Worm (Caenorhabditis elegans) whole organism, L4 larva: Measurements from ENCODE around the gene H02F09.2.

ENCODE experiments used
- D1046.2 ChIP-seq: fragments of 200-800 bp; sonication (Bioruptor generic); IDR thresholded peaks from 2 replicates; pipeline ENCODE4 v1.3.6; 2022; ENCODE audit warnings: missing genetic modification characterization, missing compliant biosample characterization
- F26F4.8 ChIP-seq: fragments of 200-800 bp; sonication (Bioruptor generic); conservative IDR thresholded peaks from 2 replicates; pipeline ENCODE4 v1.3.6; 2022; ENCODE audit warnings: missing genetic modification characterization, missing compliant biosample characterization
- Y5F2A.4 ChIP-seq: fragments of 200-800 bp; sonication (Bioruptor generic); optimal IDR thresholded peaks from 2 replicates; lab custom pipeline; 2018; ENCODE audit warnings: mild to moderate bottlenecking, missing genetic modification characterization, missing compliant biosample characterization
- Y75B8A.6 ChIP-seq: fragments of 200-800 bp; sonication (Bioruptor generic); IDR thresholded peaks from 2 replicates; pipeline ENCODE4 v1.3.6; 2022; ENCODE audit warnings: missing genetic modification reagents, missing genetic modification characterization, missing compliant biosample characterization
- aha-1 ChIP-seq: fragments of 150-350 bp; peaks from one replicate; lab custom pipeline; 2014; ENCODE audit warnings: missing biosample characterization, missing genetic modification characterization
- attf-4 ChIP-seq: sonication (generic microtip); optimal IDR thresholded peaks from 3 replicates; lab custom pipeline; 2017; ENCODE audit warnings: missing biosample characterization, missing genetic modification characterization
- ceh-44 ChIP-seq: fragments of 200-800 bp; sonication (Bioruptor generic); IDR thresholded peaks from 2 replicates; pipeline ENCODE4 v1.3.6; 2022; ENCODE audit warnings: missing genetic modification reagents, missing genetic modification characterization, missing compliant biosample characterization
- ceh-62 ChIP-seq: sonication (generic microtip); optimal IDR thresholded peaks from 2 replicates; lab custom pipeline; 2017; ENCODE audit warnings: missing biosample characterization, missing genetic modification characterization
- ces-1 ChIP-seq: fragments of 150-350 bp; sonication (generic microtip); optimal IDR thresholded peaks from 4 replicates; lab custom pipeline; 2014; ENCODE audit warnings: missing biosample characterization, missing genetic modification reagents, missing genetic modification characterization
- ctbp-1 ChIP-seq: fragments of 200-800 bp; sonication (Bioruptor generic); IDR thresholded peaks from 2 replicates; pipeline ENCODE4 v1.3.6; 2022; ENCODE audit warnings: missing genetic modification reagents, missing genetic modification characterization, missing compliant biosample characterization
- dmd-6 ChIP-seq: fragments of 200-800 bp; sonication (Bioruptor generic); IDR thresholded peaks from 2 replicates; pipeline ENCODE4 v1.3.6; 2022; ENCODE audit warnings: missing genetic modification reagents, missing genetic modification characterization, missing compliant biosample characterization
- dmd-8 ChIP-seq: fragments of 200-800 bp; sonication (Bioruptor generic); IDR thresholded peaks from 2 replicates; pipeline ENCODE4 v1.3.6; 2022; ENCODE audit warnings: missing genetic modification characterization, missing compliant biosample characterization
- egl-27 ChIP-seq: sonication (generic microtip); optimal IDR thresholded peaks from 3 replicates; lab custom pipeline; 2017; ENCODE audit warnings: missing biosample characterization, missing genetic modification reagents, missing genetic modification characterization
- egl-43 ChIP-seq: fragments of 200-800 bp; sonication (Bioruptor generic); IDR thresholded peaks from 2 replicates; pipeline ENCODE4 v1.3.6; 2022; ENCODE audit warnings: missing genetic modification reagents, missing genetic modification characterization, missing compliant biosample characterization
- hmg-1.1 ChIP-seq: fragments of 200-800 bp; sonication (Bioruptor generic); IDR thresholded peaks from 2 replicates; pipeline ENCODE4 v1.3.6; 2022; ENCODE audit warnings: missing genetic modification reagents, missing genetic modification characterization, missing compliant biosample characterization
- lim-7 ChIP-seq: fragments of 200-800 bp; sonication (Bioruptor generic); IDR thresholded peaks from 2 replicates; pipeline ENCODE4 v1.3.6; 2022; ENCODE audit warnings: missing genetic modification characterization, missing compliant biosample characterization
- lin-29 ChIP-seq: fragments of 200-800 bp; sonication (Bioruptor generic); IDR thresholded peaks from 2 replicates; pipeline ENCODE4 v1.3.6; 2022; ENCODE audit warnings: missing genetic modification reagents, missing genetic modification characterization, missing compliant biosample characterization
- lin-39 ChIP-seq: fragments of 150-350 bp; optimal IDR thresholded peaks from 2 replicates; lab custom pipeline; 2014; ENCODE audit warnings: missing biosample characterization, missing genetic modification reagents, missing genetic modification characterization
- madf-5 ChIP-seq, 2 experiments: fragments of 200-800 bp; sonication (Bioruptor generic); IDR thresholded peaks; 2 replicates each; pipeline ENCODE4 v1.3.6; 2022; ENCODE audit warnings: missing compliant biosample characterization in 2 of 2, missing genetic modification characterization in 2 of 2
- mdt-29 ChIP-seq: fragments of 200-800 bp; sonication (Bioruptor generic); IDR thresholded peaks from 2 replicates; pipeline ENCODE4 v1.3.6; 2022; ENCODE audit warnings: missing genetic modification reagents, missing genetic modification characterization, missing compliant biosample characterization
- mes-2 ChIP-seq: sonication (generic microtip); optimal IDR thresholded peaks from 2 replicates; lab custom pipeline; 2016; ENCODE audit warnings: missing genotype, mild to moderate bottlenecking, missing genetic modification characterization, missing compliant biosample characterization; ENCODE audit not compliant: poor library complexity, severe bottlenecking
- nhr-111 ChIP-seq: fragments of 200-800 bp; sonication (Bioruptor generic); optimal IDR thresholded peaks from 2 replicates; lab custom pipeline; 2018; ENCODE audit warnings: mild to moderate bottlenecking, missing genetic modification characterization, missing compliant biosample characterization
- nhr-77 ChIP-seq: fragments of 150-350 bp; optimal IDR thresholded peaks from 2 replicates; lab custom pipeline; 2014; ENCODE audit warnings: missing biosample characterization, missing genetic modification characterization
- rbr-2 ChIP-seq: sonication (generic microtip); optimal IDR thresholded peaks from 2 replicates; lab custom pipeline; 2016; ENCODE audit warnings: missing genotype, missing genetic modification characterization, missing compliant biosample characterization
- sdz-12 ChIP-seq: fragments of 200-800 bp; sonication (Bioruptor generic); optimal IDR thresholded peaks from 2 replicates; lab custom pipeline; 2018; ENCODE audit warnings: mild to moderate bottlenecking, missing genetic modification characterization, missing compliant biosample characterization
- set-16 ChIP-seq: fragments of 200-800 bp; sonication (Bioruptor generic); IDR thresholded peaks from 2 replicates; pipeline ENCODE4 v1.3.6; 2022; ENCODE audit warnings: missing genetic modification reagents, missing genetic modification characterization, missing compliant biosample characterization
- skn-1 ChIP-seq: fragments of 150-350 bp; optimal IDR thresholded peaks from 2 replicates; lab custom pipeline; 2014; ENCODE audit warnings: missing biosample characterization, missing genetic modification characterization
- spr-1 ChIP-seq: sonication (generic microtip); optimal IDR thresholded peaks from 2 replicates; lab custom pipeline; 2016; ENCODE audit warnings: mild to moderate bottlenecking, missing genetic modification characterization, missing compliant biosample characterization
- tag-97 ChIP-seq: fragments of 200-800 bp; sonication (Bioruptor generic); IDR thresholded peaks from 2 replicates; pipeline ENCODE4 v1.3.6; 2022; ENCODE audit warnings: missing genetic modification characterization, missing compliant biosample characterization
- tra-1 ChIP-seq: fragments of 200-800 bp; sonication (Bioruptor generic); IDR thresholded peaks from 2 replicates; pipeline ENCODE4 v1.3.6; 2022; ENCODE audit warnings: missing genetic modification reagents, missing genetic modification characterization, missing compliant biosample characterization
- unc-39 ChIP-seq: sonication (generic microtip); optimal IDR thresholded peaks from 2 replicates; lab custom pipeline; 2017; ENCODE audit warnings: missing biosample characterization, missing genetic modification characterization
- unc-62 ChIP-seq, 3 experiments: fragments of 150-350 bp in 1 of 3; sonication (generic microtip); optimal IDR thresholded peaks in 2 of 3; peaks in 1 of 3; 1 replicate in 1 of 3; 2 replicates in 2 of 3; lab custom pipeline; 2014 to 2017; ENCODE audit warnings: missing biosample characterization in 3 of 3, missing genetic modification characterization in 3 of 3, missing genetic modification reagents in 3 of 3, missing genotype in 1 of 3
- zip-2 ChIP-seq: fragments of 150-350 bp; optimal IDR thresholded peaks from 2 replicates; lab custom pipeline; 2014; ENCODE audit warnings: missing biosample characterization, missing genetic modification characterization

Gene H02F09.2

ce11 chrX:1598061-1598690, 26.1 kb downstream of the H02F09.2 start:
- TF ChIP-seq Y75B8A.6 (GFP tag; lab: Robert Waterston, UW) (no peak), lin-29 (GFP tag; lab: Robert Waterston, UW) (no peak), spr-1 (tag; lab: Kevin White, UChicago) (no peak), mes-2 (tag; lab: Kevin White, UChicago) (no peak), attf-4 (no peak), madf-5 (GFP tag; IDR thresholded peaks at IDR 0.05; lab: Robert Waterston, UW) (no peak), tra-1 (GFP tag; lab: Robert Waterston, UW) (no peak), lim-7 (no peak), ceh-44 (GFP tag; lab: Robert Waterston, UW) (no peak)

DNA sequence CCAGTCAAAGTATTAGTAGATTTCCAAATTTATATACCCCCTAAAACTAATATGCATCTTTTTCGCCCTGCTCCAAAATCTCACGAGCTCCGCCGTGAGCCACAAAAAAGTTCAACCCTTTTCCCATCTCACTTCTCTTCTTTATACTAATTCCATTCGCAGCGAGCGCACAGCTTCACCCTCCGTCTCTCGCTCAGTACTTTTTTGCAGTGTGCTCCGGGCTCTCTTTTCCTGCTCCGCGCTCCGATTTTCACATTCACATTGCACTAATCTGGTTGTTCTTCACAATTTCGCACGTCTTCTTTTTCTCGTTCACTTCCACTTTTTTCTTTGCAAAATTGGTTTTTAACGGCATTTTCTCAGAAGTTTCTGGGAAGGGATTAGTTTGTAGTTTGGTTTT, 27.2 kb downstream of the H02F09.2 start:
- no peak for TF ChIP-seq skn-1 (tag; lab: Kevin White, UChicago)
- no peak for TF ChIP-seq egl-27
- TF ChIP-seq dmd-8 (GFP tag; lab: Robert Waterston, UW) = no peak
- no peak for TF ChIP-seq F26F4.8 (GFP tag; lab: Robert Waterston, UW)
- TF ChIP-seq dmd-6 (GFP tag; lab: Robert Waterston, UW) = no peak
- no peak for TF ChIP-seq nhr-77
- TF ChIP-seq aha-1 (tag; lab: Kevin White, UChicago) = peak; percentile 42
- 0 out of 2 replicates have a peak, but pooled peaks have one; percentile 36 for TF ChIP-seq hmg-1.1 (GFP tag; lab: Robert Waterston, UW)
- TF ChIP-seq ceh-62 (tag; lab: Kevin White, UChicago) = no peak
- TF ChIP-seq egl-43 (GFP tag; lab: Robert Waterston, UW) = no peak
- TF ChIP-seq tag-97 (GFP tag; lab: Robert Waterston, UW) = no peak
- TF ChIP-seq ces-1 (GFP tag; lab: Kevin White, UChicago) = peak; percentile 31
- peak; percentile 11 for TF ChIP-seq rbr-2 (tag; lab: Kevin White, UChicago)
- peak; percentile 12; the same call in 1 of the 2 replicates for TF ChIP-seq set-16
- no peak for TF ChIP-seq unc-39 (tag; lab: Kevin White, UChicago)
- no peak for TF ChIP-seq D1046.2 (GFP tag; lab: Robert Waterston, UW)
- no peak for TF ChIP-seq zip-2 (tag; lab: Kevin White, UChicago)
- TF ChIP-seq attf-4 = no peak
- no peak for TF ChIP-seq ctbp-1 (GFP tag; lab: Robert Waterston, UW)
- TF ChIP-seq lin-39 (tag; lab: Kevin White, UChicago) = no peak
- TF ChIP-seq sdz-12 (GFP tag; lab: Kevin White, UChicago) = no peak
- TF ChIP-seq, all 104 proteins: peak for 5

DNA sequence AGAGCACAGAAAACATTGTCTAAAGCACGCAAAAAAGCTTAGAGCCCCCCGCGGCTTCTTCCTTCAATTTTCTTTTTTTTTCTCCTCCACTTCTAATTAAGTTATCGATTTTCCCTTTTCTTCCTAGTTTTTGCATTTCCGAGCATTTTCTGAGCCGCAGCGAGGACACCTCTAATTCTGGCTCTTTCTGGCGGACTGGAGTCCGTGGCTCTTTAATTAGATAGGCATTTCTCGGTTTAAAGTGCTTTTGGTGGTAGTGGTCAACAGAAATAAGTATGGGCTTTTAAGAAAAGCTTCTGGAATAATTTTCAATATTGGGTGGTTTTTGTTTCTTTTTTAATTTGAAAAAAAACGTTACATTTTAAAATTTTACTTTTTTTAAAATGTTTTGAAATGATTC, 29.5 kb downstream of the H02F09.2 start:
- TF ChIP-seq ces-1 (GFP tag; lab: Kevin White, UChicago) (peak; percentile 35), zip-2 (tag; lab: Kevin White, UChicago) (no peak), unc-62 (GFP tag; optimal IDR thresholded peaks at IDR 0.05 in 1 of 2; lab: Kevin White, UChicago) (peak in 1 of 2 experiments; percentile 52), unc-62 (tag; optimal IDR thresholded peaks at IDR 0.05; lab: Kevin White, UChicago) (no peak), mdt-29 (GFP tag; lab: Robert Waterston, UW) (no peak), sdz-12 (GFP tag; lab: Kevin White, UChicago) (no peak), Y5F2A.4 (no peak)

DNA sequence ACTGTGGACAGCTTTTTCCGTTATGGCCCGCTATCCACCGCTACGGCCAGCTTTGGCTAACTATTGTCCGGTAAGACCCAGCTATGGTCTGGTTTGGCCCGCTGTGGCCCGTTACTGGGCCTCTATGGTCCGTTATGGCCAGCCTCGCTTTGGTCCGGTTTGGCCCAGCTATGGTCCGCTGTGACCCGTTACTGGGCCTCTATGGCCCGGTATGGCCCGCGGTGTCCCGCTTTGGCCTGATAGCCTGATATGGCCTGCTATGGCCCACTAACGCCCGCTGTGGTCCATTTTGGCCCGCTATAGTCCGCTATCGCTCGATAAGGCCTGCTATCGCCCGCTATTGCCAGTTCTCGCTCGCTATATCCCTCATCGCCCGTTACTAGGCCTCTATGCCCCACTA, 30.5 kb downstream of the H02F09.2 start:
- no peak for TF ChIP-seq rbr-2 (tag; lab: Kevin White, UChicago)
- peak; percentile 1 for TF ChIP-seq nhr-111 (GFP tag; lab: Kevin White, UChicago)
- 0 out of 2 replicates have a peak, but pooled peaks have one; percentile 3 for TF ChIP-seq set-16
